Fruit fly (Drosophila melanogaster): ENCODE data around the gene NijA.

dm6 chr3L:10680177-10680576 lies 16.5 kb downstream of the NijA start:
- TF ChIP-seq Sox15 (GFP tag; optimal IDR thresholded peaks at IDR 0.05) (no peak), fkh (GFP tag; optimal IDR thresholded peaks at IDR 0.05) (no peak), Ets96B (tag; optimal IDR thresholded peaks at IDR 0.05) (no peak)
